Fruit fly (Drosophila melanogaster): ENCODE data around the gene RpL36.
"Not testable (repeated sequence)": the region's sequence is repeated elsewhere in the genome, so short reads cannot be mapped to it uniquely, and the experiment has no call there.

Gene RpL36

DNA sequence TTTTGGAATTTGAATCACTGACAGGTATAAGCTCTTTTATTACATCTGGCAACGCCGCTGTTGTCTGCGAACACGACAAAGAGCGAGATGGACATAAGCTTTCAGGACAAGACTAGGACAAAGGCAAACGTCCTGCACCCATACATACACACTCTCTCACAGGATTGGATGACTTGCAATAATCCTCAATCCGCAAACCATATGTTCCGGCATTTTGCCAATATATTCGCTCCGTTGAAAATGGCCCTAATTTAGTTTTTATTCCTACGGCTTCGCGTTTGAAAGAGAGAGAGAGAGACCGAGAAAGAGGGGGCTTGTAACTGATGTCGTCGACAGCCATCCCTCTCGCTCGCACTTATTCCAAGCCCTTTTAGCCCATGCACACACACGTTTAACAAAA is 24.9 kb upstream of the RpL36 start:
- TF ChIP-seq dsf (GFP tag; optimal IDR thresholded peaks at IDR 0.05; ENCODE audit: borderline replicate concordance) (no peak), N (GFP tag; optimal IDR thresholded peaks at IDR 0.05) (no peak), dl (GFP tag; optimal IDR thresholded peaks at IDR 0.05; ENCODE audit: insufficient read depth in 1 of 2, partially characterized antibody in 2 of 2) (no peak), OdsH (GFP tag; optimal IDR thresholded peaks at IDR 0.05) (no peak), Hr83 (GFP tag; optimal IDR thresholded peaks at IDR 0.05; ENCODE audit: poor library complexity, severe bottlenecking) (no peak)

DNA sequence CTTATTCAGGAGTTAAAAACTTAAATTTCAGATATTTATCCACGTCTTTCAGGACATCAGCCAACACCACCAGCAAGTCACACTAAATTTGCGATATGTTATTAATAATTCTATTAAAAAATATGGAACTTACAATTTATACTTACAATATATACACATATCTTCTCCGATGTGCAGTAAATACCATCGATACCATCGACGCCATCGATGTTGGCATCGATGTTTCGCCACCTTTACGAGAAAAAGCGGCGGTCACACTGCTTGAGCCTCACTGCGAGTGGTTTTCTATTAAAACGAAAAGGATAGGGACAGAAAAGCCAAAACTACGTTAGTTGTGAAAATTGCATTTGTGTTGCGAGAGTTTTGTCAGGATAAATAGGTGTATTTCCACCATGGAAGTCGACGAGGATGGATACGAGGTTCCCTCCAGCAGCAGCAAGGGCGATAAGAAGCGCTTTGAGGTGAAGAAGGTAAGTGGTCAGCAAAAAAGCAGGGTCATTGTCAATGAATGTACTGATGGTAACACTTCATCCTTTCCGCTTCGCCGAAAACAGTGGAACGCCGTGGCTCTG is 17.9 kb upstream of the RpL36 start, which contains the start of gene Roc1a:
TSS of gene Roc1a (plus strand) at position 249 of the 572 bp plus-strand sequence.
- TF ChIP-seq Sp1 (GFP tag; optimal IDR thresholded peaks at IDR 0.05) (peak; percentile 11), psq (GFP tag; optimal IDR thresholded peaks at IDR 0.05) (peak; percentile 21), HLH106 (tag; optimal IDR thresholded peaks at IDR 0.05) (peak; percentile 34), Abd-B (GFP tag; optimal IDR thresholded peaks at IDR 0.05) (no peak), Hnf4 (GFP tag; optimal IDR thresholded peaks at IDR 0.05) (no peak), foxo (GFP tag; optimal IDR thresholded peaks at IDR 0.05) (peak in 1 of 2 experiments; percentile 39), Hr83 (GFP tag; optimal IDR thresholded peaks at IDR 0.05; ENCODE audit: poor library complexity, severe bottlenecking) (peak; percentile 10), sage (GFP tag; optimal IDR thresholded peaks at IDR 0.05) (no peak), Rel (GFP tag; optimal IDR thresholded peaks at IDR 0.05) (no peak), Rel (tag; optimal IDR thresholded peaks at IDR 0.05) (peak; percentile 33)

DNA sequence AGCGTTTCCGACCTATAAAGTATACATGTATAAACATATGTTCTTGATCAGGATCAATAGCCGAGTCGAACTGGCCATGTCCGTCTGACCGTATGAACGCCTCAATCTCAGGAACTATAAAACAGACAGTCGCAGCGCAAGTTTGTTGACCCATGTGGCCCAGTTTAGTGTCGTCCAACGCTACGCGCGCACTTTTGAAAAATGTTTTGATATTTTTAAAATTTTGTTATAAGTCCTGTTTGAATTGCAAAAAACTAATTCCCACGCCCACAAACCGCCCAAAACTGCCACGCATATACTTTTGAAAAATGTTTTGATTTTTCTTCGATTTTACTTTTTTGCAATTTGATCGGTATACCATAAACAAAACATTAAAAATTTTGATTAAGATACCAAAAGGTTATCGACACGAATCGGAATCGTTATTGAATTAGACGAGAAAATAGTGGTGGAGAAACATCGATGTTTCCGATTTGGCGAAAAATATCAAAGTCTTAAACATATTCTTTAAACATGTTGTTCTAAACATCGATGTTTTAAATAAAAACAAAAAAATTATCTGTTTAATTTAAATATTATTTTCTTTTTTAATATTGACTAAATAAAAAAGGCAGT is 17.2 kb upstream of the RpL36 start:
- TF ChIP-seq N (GFP tag; optimal IDR thresholded peaks at IDR 0.05) (no peak), br (GFP tag; optimal IDR thresholded peaks at IDR 0.05) (no peak), GATAd (GFP tag; optimal IDR thresholded peaks at IDR 0.05) (no peak), rgr (GFP tag; optimal IDR thresholded peaks at IDR 0.05) (no peak), Hr83 (GFP tag; optimal IDR thresholded peaks at IDR 0.05; ENCODE audit: poor library complexity, severe bottlenecking) (no peak), woc (GFP tag; optimal IDR thresholded peaks at IDR 0.05) (no peak), Hr78 (GFP tag; optimal IDR thresholded peaks at IDR 0.05) (no peak), Abd-B (GFP tag; optimal IDR thresholded peaks at IDR 0.05) (no peak), HLH106 (tag; optimal IDR thresholded peaks at IDR 0.05) (no peak), dl (GFP tag; optimal IDR thresholded peaks at IDR 0.05; ENCODE audit: insufficient read depth in 1 of 2, partially characterized antibody in 2 of 2) (no peak), CG9705 (GFP tag; optimal IDR thresholded peaks at IDR 0.05) (no peak)

DNA sequence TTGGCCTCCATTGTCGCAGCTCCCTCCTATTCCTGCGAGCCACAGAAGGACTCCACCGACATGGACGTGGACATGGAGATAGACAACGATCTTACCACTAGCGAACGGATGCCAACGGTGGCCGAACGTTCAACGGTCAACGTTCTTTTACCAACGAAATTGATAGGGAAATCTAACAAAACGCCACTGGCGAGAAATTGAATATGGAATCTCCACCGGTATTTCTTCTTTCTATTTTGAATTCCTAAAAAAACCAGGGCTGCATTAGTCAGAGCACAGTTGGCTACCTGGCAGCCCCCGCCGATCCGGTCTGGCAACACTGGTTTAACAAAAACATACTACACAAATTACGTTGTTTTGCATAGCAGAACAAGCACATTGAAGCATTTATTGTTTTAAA is 15.2 kb upstream of the RpL36 start, which contains the start of gene CG13367:
TSS of gene CG13367 (plus strand) at position 301 of the 400 bp plus-strand sequence.
- not testable (repeated sequence) for TF ChIP-seq sv (GFP tag; optimal IDR thresholded peaks at IDR 0.05); h (GFP tag; optimal IDR thresholded peaks at IDR 0.05); Dif (GFP tag; optimal IDR thresholded peaks at IDR 0.05; ENCODE audit: partially characterized antibody)

DNA sequence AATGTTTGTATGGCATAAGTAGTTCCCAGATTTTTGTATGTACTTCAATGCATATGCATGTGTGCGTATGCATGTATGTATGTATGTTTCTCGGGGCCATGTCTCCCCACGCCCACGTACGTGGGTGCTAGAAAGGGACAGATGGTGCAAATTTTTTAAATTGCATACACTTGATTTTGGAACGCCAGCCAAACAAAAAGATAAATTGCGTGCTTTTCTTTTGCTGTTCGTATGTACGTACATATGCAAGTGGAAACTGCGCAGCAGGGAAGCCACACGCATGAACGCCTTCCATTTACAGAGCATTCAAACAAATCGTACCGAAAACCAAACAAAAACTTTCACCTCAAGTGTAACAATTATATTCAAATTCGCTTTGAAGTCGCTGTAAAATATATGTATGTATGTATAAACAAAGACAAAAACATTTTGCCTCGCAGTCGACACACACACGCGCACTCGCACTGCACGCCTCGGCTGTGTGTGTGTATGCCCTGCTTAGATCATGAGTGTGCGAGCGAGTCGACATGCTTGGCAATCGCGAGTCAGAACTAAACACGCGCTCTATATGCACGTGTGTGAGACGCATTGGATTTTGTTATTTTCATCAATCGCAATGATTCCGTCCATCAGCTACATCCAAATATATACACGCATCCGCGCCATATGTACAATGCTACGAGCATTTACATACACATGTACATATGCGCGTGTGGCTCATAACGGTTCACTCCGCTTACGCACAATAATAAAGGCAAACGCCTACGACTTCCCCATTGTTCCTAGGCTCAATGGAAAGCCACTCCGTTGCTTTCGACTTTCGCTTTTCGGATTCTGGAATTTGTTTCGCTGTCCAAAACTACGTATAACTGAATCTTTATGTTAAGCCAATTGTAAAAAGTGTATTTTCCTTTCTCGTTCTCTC is 7.6 kb upstream of the RpL36 start:
- TF ChIP-seq sage (GFP tag; optimal IDR thresholded peaks at IDR 0.05) (no peak), rgr (GFP tag; optimal IDR thresholded peaks at IDR 0.05) (no peak), woc (GFP tag; optimal IDR thresholded peaks at IDR 0.05) (no peak), N (GFP tag; optimal IDR thresholded peaks at IDR 0.05) (peak; percentile 21), h (GFP tag; optimal IDR thresholded peaks at IDR 0.05) (peak; percentile 12), HLH106 (tag; optimal IDR thresholded peaks at IDR 0.05) (no peak), Dif (GFP tag; optimal IDR thresholded peaks at IDR 0.05; ENCODE audit: partially characterized antibody) (peak; percentile 23)

DNA sequence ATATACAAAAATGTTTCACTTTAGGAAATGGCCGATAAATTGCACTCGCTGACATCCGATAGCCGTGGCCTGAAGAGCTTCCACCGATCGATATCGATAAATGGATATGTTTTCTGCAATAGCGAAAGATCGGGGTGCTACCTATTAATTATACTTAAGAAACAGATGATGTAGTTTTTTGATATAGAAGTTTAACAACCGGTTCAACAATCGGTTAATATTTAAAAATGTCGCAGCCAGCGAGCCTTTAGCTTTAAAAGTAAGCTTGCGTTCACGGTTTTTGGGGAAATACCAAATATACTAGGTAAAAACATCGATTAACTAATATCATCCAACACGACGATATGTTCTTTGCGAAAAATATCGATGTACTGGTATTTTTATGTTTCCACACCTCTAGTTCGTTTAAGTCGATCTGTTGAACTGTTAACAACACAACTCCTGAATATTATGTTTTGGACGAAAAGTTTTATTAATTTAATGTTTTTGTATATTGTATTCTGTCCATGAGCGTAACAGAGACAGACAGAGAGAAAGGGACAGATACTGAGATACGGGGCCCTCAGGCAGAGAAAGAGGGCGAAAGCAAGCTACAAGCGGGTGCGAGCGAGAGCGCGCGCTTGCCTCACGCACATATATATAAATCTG is 6.3 kb upstream of the RpL36 start, which contains the start of gene Dredd:
TSS of gene Dredd (minus strand) at position 51 of the 648 bp plus-strand sequence.
- TF ChIP-seq dmrt93B (GFP tag; optimal IDR thresholded peaks at IDR 0.05) (no peak), fru (GFP tag; optimal IDR thresholded peaks at IDR 0.05) (peak; percentile 18), Myc (optimal IDR thresholded peaks at IDR 0.05) (no peak), psq (GFP tag; optimal IDR thresholded peaks at IDR 0.05) (peak; percentile 2), Sp1 (GFP tag; optimal IDR thresholded peaks at IDR 0.05) (peak; percentile 13), Hnf4 (GFP tag; optimal IDR thresholded peaks at IDR 0.05) (peak; percentile 6), Jra (GFP tag; optimal IDR thresholded peaks at IDR 0.05) (no peak), Rel (GFP tag; optimal IDR thresholded peaks at IDR 0.05) (no peak), Rel (tag; optimal IDR thresholded peaks at IDR 0.05) (peak; percentile 71), dl (GFP tag; optimal IDR thresholded peaks at IDR 0.05; ENCODE audit: insufficient read depth in 1 of 2, partially characterized antibody in 2 of 2) (no peak), foxo (GFP tag; optimal IDR thresholded peaks at IDR 0.05) (peak in 1 of 2 experiments; percentile 3), Abd-B (GFP tag; optimal IDR thresholded peaks at IDR 0.05) (no peak), usp (GFP tag; optimal IDR thresholded peaks at IDR 0.05) (no peak), lola (GFP tag; optimal IDR thresholded peaks at IDR 0.05) (no peak), GATAd (GFP tag; optimal IDR thresholded peaks at IDR 0.05) (no peak)
